Fruit fly (Drosophila melanogaster): ENCODE data around the gene SNF4Agamma.

Gene SNF4Agamma

dm6 chr3R:21199085-21199899 is 58.8 kb downstream of the SNF4Agamma start (continued):
- TF ChIP-seq Trl (optimal IDR thresholded peaks at IDR 0.05) (peak; percentile 68 to 85), Trl (GFP tag; optimal IDR thresholded peaks at IDR 0.05) (no peak), lbe (GFP tag; optimal IDR thresholded peaks at IDR 0.05) (peak; percentile 6), phol (tag; optimal IDR thresholded peaks at IDR 0.05) (no peak), exex (tag; optimal IDR thresholded peaks at IDR 0.05) (peak; percentile 55), CG32532 (GFP tag; IDR thresholded peaks at IDR 0.05) (peak; percentile 7; the same call in 1 of the 2 replicates), CG10543 (GFP tag; optimal IDR thresholded peaks at IDR 0.05) (peak; percentile 48), Sox102F (GFP tag; optimal IDR thresholded peaks at IDR 0.05) (peak; percentile 7), D19B (GFP tag; optimal IDR thresholded peaks at IDR 0.05) (no peak), CG13287 (GFP tag; IDR thresholded peaks at IDR 0.05; ENCODE audit: partially characterized antibody) (0 out of 2 replicates have a peak, but pooled peaks have one; percentile 12), chinmo (GFP tag; IDR thresholded peaks at IDR 0.05; ENCODE audit: partially characterized antibody) (0 out of 4 replicates have a peak, but pooled peaks have one; percentile 50), chm (GFP tag; IDR thresholded peaks at IDR 0.05) (0 out of 2 replicates have a peak, but pooled peaks have one; percentile 22), scrt (GFP tag; optimal IDR thresholded peaks at IDR 0.05) (peak; percentile 36), sr (GFP tag; IDR thresholded peaks at IDR 0.05) (peak; percentile 94), fu2 (GFP tag; optimal IDR thresholded peaks at IDR 0.05) (no peak), Opbp (GFP tag; IDR thresholded peaks at IDR 0.05; ENCODE audit: partially characterized antibody) (no peak), CG34422 (GFP tag; IDR thresholded peaks at IDR 0.05) (peak; percentile 10; the same call in 1 of the 3 replicates), Deaf1 (tag; optimal IDR thresholded peaks at IDR 0.05) (peak; percentile 26), ranshi (GFP tag; IDR thresholded peaks at IDR 0.05) (peak; percentile 4; the same call in 1 of the 2 replicates), Adf1 (GFP tag; IDR thresholded peaks at IDR 0.05) (no peak), CG15601 (tag; optimal IDR thresholded peaks at IDR 0.05) (no peak), MESR4 (GFP tag; optimal IDR thresholded peaks at IDR 0.05) (no peak), Rx (GFP tag; IDR thresholded peaks at IDR 0.05) (no peak), sd (tag; optimal IDR thresholded peaks at IDR 0.05) (peak; percentile 25), sug (tag; optimal IDR thresholded peaks at IDR 0.05) (peak; percentile 82), MBD-R2 (GFP tag; IDR thresholded peaks at IDR 0.05) (0 out of 2 replicates have a peak, but pooled peaks have one; percentile 21), CG30020 (tag; optimal IDR thresholded peaks at IDR 0.05) (no peak), Dbx (GFP tag; IDR thresholded peaks at IDR 0.05) (no peak), ab (GFP tag; optimal IDR thresholded peaks at IDR 0.05) (no peak), Six4 (GFP tag; optimal IDR thresholded peaks at IDR 0.05) (no peak), Mrtf (GFP tag; IDR thresholded peaks at IDR 0.05) (no peak), Gsc (GFP tag; IDR thresholded peaks at IDR 0.05) (no peak), Nf-YC (tag; optimal IDR thresholded peaks at IDR 0.05) (no peak), CG5180 (GFP tag; optimal IDR thresholded peaks at IDR 0.05) (peak; percentile 28), bbx (GFP tag; IDR thresholded peaks at IDR 0.05; ENCODE audit: partially characterized antibody) (0 out of 2 replicates have a peak, but pooled peaks have one; percentile 12), CG10321 (GFP tag; IDR thresholded peaks at IDR 0.05) (no peak), CG8765 (GFP tag; IDR thresholded peaks at IDR 0.05) (no peak), CG2678 (tag; optimal IDR thresholded peaks at IDR 0.05) (peak; percentile 21), sens (GFP tag) (peak; percentile 83), bigmax (GFP tag; optimal IDR thresholded peaks at IDR 0.05) (peak; percentile 47), B-H2 (GFP tag; optimal IDR thresholded peaks at IDR 0.05) (no peak), cg (GFP tag; optimal IDR thresholded peaks at IDR 0.05) (peak; percentile 78), kah (GFP tag; optimal IDR thresholded peaks at IDR 0.05) (peak; percentile 31), Jarid2 (GFP tag; optimal IDR thresholded peaks at IDR 0.05) (peak; percentile 47), Ravus (GFP tag; IDR thresholded peaks at IDR 0.05) (no peak), Rfx (GFP tag; IDR thresholded peaks at IDR 0.05) (peak; percentile 28; the same call in 1 of the 2 replicates), CG18599 (GFP tag; optimal IDR thresholded peaks at IDR 0.05) (no peak), nom (GFP tag; optimal IDR thresholded peaks at IDR 0.05) (peak; percentile 3)
